Fruit fly (Drosophila melanogaster) whole organism, adult: Measurements from ENCODE around the gene Mur2B.

Source experiments
- CG11617 ChIP-seq: fragments of 200-800 bp; sonication (Bioruptor generic); optimal IDR thresholded peaks from 2 replicates; lab custom pipeline; 2017; ENCODE audit warnings: mild to moderate bottlenecking, missing biosample characterization, missing genetic modification reagents, missing genetic modification characterization
- CG12768 ChIP-seq: fragments of 200-800 bp; sonication (Bioruptor generic); optimal IDR thresholded peaks from 2 replicates; lab custom pipeline; 2017; ENCODE audit warnings: missing biosample characterization, missing genetic modification characterization, mild to moderate bottlenecking, moderate library complexity, missing genetic modification reagents
- CG14711 ChIP-seq: fragments of 200-800 bp; sonication (Bioruptor generic); optimal IDR thresholded peaks from 2 replicates; lab custom pipeline; 2018; ENCODE audit warnings: missing biosample characterization, mild to moderate bottlenecking, missing genetic modification characterization, moderate library complexity
- CG1620 ChIP-seq: fragments of 200-800 bp; sonication (Bioruptor generic); optimal IDR thresholded peaks from 2 replicates; lab custom pipeline; 2016; ENCODE audit warnings: missing biosample characterization, missing genetic modification characterization
- CG33017 ChIP-seq: fragments of 200-800 bp; sonication (Bioruptor generic); optimal IDR thresholded peaks from 2 replicates; lab custom pipeline; 2018; ENCODE audit warnings: missing biosample characterization, mild to moderate bottlenecking, missing genetic modification characterization, moderate library complexity
- CG5204 ChIP-seq: fragments of 200-800 bp; sonication (Bioruptor generic); optimal IDR thresholded peaks from 2 replicates; lab custom pipeline; 2016; ENCODE audit warnings: missing biosample characterization, missing genetic modification characterization
- CG7045 ChIP-seq: fragments of 200-800 bp; sonication (Bioruptor generic); optimal IDR thresholded peaks from 2 replicates; lab custom pipeline; 2017; ENCODE audit warnings: missing biosample characterization, mild to moderate bottlenecking, missing genetic modification characterization
- CG7101 ChIP-seq: fragments of 200-800 bp; sonication (Bioruptor generic); optimal IDR thresholded peaks from 2 replicates; lab custom pipeline; 2018; ENCODE audit warnings: missing biosample characterization, mild to moderate bottlenecking, missing genetic modification characterization, moderate library complexity
- Clk ChIP-seq: fragments of 200-800 bp; sonication (Bioruptor generic); optimal IDR thresholded peaks from 2 replicates; lab custom pipeline; 2017; ENCODE audit warnings: missing biosample characterization, missing genetic modification characterization
- Crg-1 ChIP-seq: fragments of 200-800 bp; sonication (Bioruptor generic); optimal IDR thresholded peaks from 2 replicates; lab custom pipeline; 2016; ENCODE audit warnings: missing biosample characterization, missing genetic modification characterization
- Hr96 ChIP-seq: fragments of 200-800 bp; sonication (Bioruptor generic); optimal IDR thresholded peaks from 2 replicates; lab custom pipeline; 2016; ENCODE audit warnings: missing biosample characterization, missing genetic modification characterization
- Mnt ChIP-seq: fragments of 200-800 bp; sonication (Bioruptor generic); optimal IDR thresholded peaks from 2 replicates; lab custom pipeline; 2016; ENCODE audit warnings: missing biosample characterization, mild to moderate bottlenecking, missing genetic modification characterization
- bab1 ChIP-seq: fragments of 200-800 bp; sonication (Bioruptor generic); optimal IDR thresholded peaks from 3 replicates; lab custom pipeline; 2019; ENCODE audit warnings: missing biosample characterization, mild to moderate bottlenecking, missing genetic modification characterization, moderate library complexity
- cic ChIP-seq: fragments of 200-800 bp; sonication (Bioruptor generic); optimal IDR thresholded peaks from 2 replicates; lab custom pipeline; 2017; ENCODE audit warnings: missing biosample characterization, mild to moderate bottlenecking, missing genetic modification characterization, moderate library complexity
- cnc ChIP-seq, 2 experiments: fragments of >200 bp; optimal IDR thresholded peaks; 2 replicates each; lab custom pipeline; 2017
- kay ChIP-seq: fragments of 200-800 bp; sonication (Bioruptor generic); peaks from one replicate; lab custom pipeline; 2016; ENCODE audit warnings: missing biosample characterization, missing genetic modification characterization, borderline replicate concordance
- ovo ChIP-seq: fragments of 200-800 bp; sonication (Bioruptor generic); optimal IDR thresholded peaks from 2 replicates; lab custom pipeline; 2016; ENCODE audit warnings: missing biosample characterization, missing genetic modification characterization
- pad ChIP-seq: fragments of 200-800 bp; sonication (Bioruptor generic); optimal IDR thresholded peaks from 3 replicates; lab custom pipeline; 2017; ENCODE audit warnings: missing biosample characterization, missing genetic modification characterization, mild to moderate bottlenecking, moderate library complexity, missing genetic modification reagents
- tj ChIP-seq: fragments of 200-800 bp; sonication (Bioruptor generic); optimal IDR thresholded peaks from 3 replicates; lab custom pipeline; 2017; ENCODE audit warnings: missing biosample characterization, mild to moderate bottlenecking, missing genetic modification characterization, moderate library complexity
- toe ChIP-seq: fragments of 200-800 bp; sonication (Bioruptor generic); optimal IDR thresholded peaks from 2 replicates; lab custom pipeline; 2016; ENCODE audit warnings: missing biosample characterization, missing genetic modification characterization

The Mur2B gene

DNA sequence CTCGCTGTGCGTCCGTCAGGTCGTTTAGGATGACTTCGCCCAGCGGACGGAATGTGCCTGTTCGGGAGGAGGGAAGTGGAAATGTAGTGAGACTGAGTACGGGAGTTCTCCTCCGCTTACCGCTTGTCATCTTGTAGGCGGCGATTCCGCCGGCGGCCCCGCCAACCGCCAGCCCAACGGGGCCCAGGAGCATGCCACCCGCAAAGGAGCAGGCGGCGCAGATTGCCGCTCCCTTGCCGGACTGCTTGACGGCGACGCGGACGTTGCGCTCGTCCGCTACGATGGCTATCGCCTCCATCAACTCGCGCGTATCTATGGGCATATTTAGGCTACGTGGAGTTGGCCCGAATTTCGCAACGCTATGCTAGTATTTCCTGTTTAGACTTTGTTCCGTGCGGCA lies at the start of gene Mur2B:
TSS of gene Mur2B (minus strand) at position 101 of the 400 bp plus-strand sequence.
- TF ChIP-seq CG1620: no peak

DNA sequence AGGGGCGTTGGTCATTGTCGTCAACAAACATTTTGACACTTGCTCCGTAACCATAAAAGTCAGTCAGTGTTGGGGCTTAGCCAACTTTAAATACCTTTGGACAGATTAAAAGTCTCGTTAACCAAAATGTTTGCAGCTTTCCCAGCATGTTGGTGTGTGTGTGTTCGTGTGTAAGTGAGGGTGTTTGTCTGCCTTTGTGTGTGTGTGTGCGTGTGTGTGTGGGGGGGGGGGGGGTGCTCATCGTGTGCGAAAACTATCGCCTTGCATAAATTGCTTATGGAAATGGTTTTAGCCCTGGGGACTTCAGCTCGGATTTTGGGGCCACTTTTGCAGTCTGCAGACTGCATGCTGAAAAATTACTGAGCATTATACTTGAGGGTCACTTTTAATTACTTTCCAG lies 46.3 kb upstream of the Mur2B start:
- TF ChIP-seq Crg-1 (GFP tag; lab: Kevin White, UChicago) (no peak), CG7101 (tag; lab: Kevin White, UChicago) (no peak), CG1620 (no peak), cic (GFP tag; lab: Kevin White, UChicago) (no peak), CG12768 (no peak), CG14711 (tag; lab: Kevin White, UChicago) (no peak), CG11617 (no peak), toe (GFP tag; lab: Kevin White, UChicago) (no peak), ovo (GFP tag; lab: Kevin White, UChicago) (no peak), kay (GFP tag; lab: Kevin White, UChicago) (no peak), CG7045 (GFP tag; lab: Kevin White, UChicago) (no peak)

DNA sequence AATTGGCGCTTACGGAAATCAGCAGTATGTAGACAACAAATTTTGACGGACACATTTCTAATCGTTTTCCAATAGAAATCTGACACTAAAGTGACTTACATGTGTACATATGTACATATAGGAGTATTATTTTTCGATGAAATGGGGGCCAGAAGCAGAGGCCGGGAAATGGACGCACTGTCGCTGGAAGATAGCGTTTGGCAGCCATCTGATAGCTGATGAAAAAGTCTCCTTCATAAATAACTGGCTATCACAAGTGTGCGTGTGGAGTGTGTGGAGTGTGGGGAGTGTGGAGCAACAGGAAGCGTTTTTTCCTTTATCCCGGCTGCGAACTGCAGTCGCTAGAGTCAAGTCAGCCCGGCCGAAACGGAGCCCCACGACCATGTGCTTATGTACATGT lies 41.5 kb upstream of the Mur2B start, which contains the start of gene CG3795:
TSS of gene CG3795 (minus strand) at position 101 of the 400 bp plus-strand sequence.
- no peak for TF ChIP-seq CG1620
- no peak for TF ChIP-seq Mnt (GFP tag; lab: Kevin White, UChicago)
- TF ChIP-seq ovo (GFP tag; lab: Kevin White, UChicago): no peak
- TF ChIP-seq bab1 (GFP tag; lab: Kevin White, UChicago): no peak
- TF ChIP-seq CG5204 (GFP tag; lab: Kevin White, UChicago): no peak
- no peak for TF ChIP-seq kay (GFP tag; lab: Kevin White, UChicago)
- no peak for TF ChIP-seq Clk
- TF ChIP-seq cnc (optimal IDR thresholded peaks at IDR 0.05; lab: Kevin White, UChicago): no peak
- no peak for TF ChIP-seq CG12768

DNA sequence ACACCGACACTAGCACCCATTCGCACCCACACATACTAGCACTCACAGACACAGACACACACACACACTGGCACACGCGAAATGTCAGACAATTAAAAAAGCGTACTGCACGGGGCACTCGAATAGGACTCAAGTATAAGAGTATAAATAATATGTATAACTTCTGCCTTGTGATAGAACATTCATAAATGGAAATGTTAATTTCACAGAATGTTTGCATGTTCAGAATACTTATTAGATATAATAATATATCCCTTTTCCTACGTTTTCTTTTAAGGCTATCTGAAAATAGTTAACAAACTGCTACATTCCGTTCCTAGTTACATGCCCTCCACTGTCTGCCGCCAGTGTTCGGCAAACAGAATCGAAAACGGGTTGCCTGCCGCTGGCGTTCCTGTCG lies 37.3 kb upstream of the Mur2B start:
- TF ChIP-seq CG7101 (tag; lab: Kevin White, UChicago) (no peak), CG12768 (no peak), CG14711 (tag; lab: Kevin White, UChicago) (no peak), CG5204 (GFP tag; lab: Kevin White, UChicago) (no peak), bab1 (GFP tag; lab: Kevin White, UChicago) (no peak), pad (GFP tag; lab: Kevin White, UChicago) (no peak), cnc (optimal IDR thresholded peaks at IDR 0.05; lab: Kevin White, UChicago) (no peak), CG7045 (GFP tag; lab: Kevin White, UChicago) (no peak), cic (GFP tag; lab: Kevin White, UChicago) (no peak), kay (GFP tag; lab: Kevin White, UChicago) (no peak), Mnt (GFP tag; lab: Kevin White, UChicago) (no peak), Crg-1 (GFP tag; lab: Kevin White, UChicago) (no peak), ovo (GFP tag; lab: Kevin White, UChicago) (no peak), Hr96 (GFP tag; lab: Kevin White, UChicago) (no peak), CG11617 (no peak), Clk (no peak), tj (GFP tag; lab: Kevin White, UChicago) (no peak), CG33017 (tag; lab: Kevin White, UChicago) (no peak), toe (GFP tag; lab: Kevin White, UChicago) (no peak), CG1620 (no peak)

DNA sequence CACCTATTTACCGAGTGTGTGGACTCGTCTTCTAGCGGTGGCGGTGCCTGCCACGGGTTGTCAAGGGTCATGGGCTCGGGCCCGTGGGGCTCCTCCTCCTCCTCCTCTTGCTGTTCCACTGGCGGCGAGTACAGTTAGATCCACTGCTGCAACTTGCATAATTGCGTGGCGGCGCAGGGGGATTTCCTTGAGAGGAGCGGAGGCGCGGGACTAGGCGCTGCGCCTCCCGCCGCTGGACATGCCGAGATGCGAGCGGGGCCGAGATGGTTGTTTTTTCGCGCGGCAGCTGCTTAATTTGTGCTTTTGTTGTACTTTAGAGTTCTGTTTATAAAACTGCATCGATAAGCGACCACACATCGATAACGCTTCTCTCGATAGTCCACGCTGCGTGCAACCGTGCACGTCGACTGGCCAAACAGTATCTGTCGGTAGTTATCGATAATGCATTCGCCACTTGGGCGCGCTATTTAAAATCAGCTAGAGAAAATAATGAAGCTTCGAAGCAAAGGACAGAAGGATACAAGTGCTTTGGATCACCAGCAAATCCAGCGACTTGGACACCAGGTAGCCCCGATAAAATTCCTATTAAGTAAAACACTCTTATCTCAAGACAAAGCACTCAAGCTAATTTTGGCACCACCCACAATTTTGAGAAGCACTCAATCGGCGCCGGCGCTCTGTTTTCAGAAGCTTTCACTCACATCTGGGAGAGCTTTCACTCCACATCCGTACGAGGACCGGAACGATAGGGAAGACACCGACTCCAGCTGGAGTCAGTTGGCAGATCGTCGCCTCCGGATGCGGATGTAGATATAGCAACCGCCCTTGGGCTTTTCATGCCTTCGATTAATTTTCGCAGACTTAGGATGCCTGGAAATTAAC lies 27.2 kb upstream of the Mur2B start, which contains the start of gene a6:
TSS of gene a6 (minus strand) at position 361 of the 882 bp plus-strand sequence.
- TF ChIP-seq bab1 (GFP tag; lab: Kevin White, UChicago) (peak; percentile 63), Hr96 (GFP tag; lab: Kevin White, UChicago) (no peak)

DNA sequence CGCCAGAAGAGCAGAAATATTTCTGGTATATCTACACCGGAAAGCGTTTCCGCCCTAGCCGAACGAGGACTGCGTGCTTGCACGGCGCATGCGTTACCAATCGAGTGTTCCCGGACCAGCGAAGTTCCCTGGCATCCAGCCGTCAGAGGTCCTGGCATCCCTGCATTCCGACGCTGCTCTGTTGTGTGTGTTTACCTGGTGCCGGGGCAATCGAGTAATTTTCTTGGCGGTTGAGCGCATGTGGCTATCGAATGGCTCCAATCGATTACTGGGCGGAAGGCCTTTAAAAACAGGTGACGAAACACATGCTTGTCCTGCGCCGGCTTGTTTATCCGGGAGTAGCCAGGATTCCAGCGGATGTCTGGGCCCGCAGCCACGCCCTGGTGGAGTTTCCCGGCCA lies 24.0 kb upstream of the Mur2B start, which contains the start of gene CG32809:
TSS of gene CG32809 (minus strand) at position 216 of the 400 bp plus-strand sequence.
- TF ChIP-seq Mnt (GFP tag; lab: Kevin White, UChicago) (peak; percentile 33), Hr96 (GFP tag; lab: Kevin White, UChicago) (no peak)

DNA sequence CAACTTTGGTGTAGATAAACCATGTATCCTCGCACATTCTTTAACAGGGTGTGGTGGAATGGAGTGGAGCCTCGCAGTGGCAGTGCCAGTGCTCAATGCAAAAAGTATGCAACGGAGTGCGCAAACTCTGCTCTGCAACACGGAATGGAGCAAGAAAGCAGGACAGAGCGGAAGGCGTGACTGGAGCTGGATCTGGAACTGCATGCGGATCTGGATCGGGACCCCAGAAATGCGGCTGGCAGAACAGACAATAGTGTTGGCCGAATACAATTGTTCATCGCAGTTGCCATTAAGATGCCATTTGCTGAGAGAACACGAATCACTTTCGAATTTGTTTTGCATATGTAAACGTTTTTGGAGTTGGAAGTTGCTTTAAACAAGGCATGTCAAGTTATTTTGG lies 22.9 kb upstream of the Mur2B start:
- TF ChIP-seq CG14711 (tag; lab: Kevin White, UChicago) (no peak), CG7045 (GFP tag; lab: Kevin White, UChicago) (no peak), CG7101 (tag; lab: Kevin White, UChicago) (no peak), Crg-1 (GFP tag; lab: Kevin White, UChicago) (no peak), pad (GFP tag; lab: Kevin White, UChicago) (no peak), cic (GFP tag; lab: Kevin White, UChicago) (no peak), cnc (optimal IDR thresholded peaks at IDR 0.05; lab: Kevin White, UChicago) (no peak), CG1620 (no peak), CG11617 (no peak), toe (GFP tag; lab: Kevin White, UChicago) (no peak), tj (GFP tag; lab: Kevin White, UChicago) (no peak), CG5204 (GFP tag; lab: Kevin White, UChicago) (no peak), ovo (GFP tag; lab: Kevin White, UChicago) (no peak), Mnt (GFP tag; lab: Kevin White, UChicago) (no peak), Clk (no peak)
